Worm (Caenorhabditis elegans) whole organism, L1 larva: ENCODE results near the gene F58H1.2.

Source experiments
- aha-1 ChIP-seq: fragments of 150-350 bp; optimal IDR thresholded peaks from 2 replicates; lab custom pipeline; 2014; ENCODE audit warnings: missing biosample characterization, missing genetic modification characterization
- aly-2 ChIP-seq: fragments of 150-350 bp; optimal IDR thresholded peaks from 2 replicates; lab custom pipeline; 2014; ENCODE audit warnings: missing biosample characterization, missing genetic modification characterization
- hlh-17 ChIP-seq: fragments of 200-800 bp; sonication (Bioruptor generic); optimal IDR thresholded peaks from 2 replicates; lab custom pipeline; 2018; ENCODE audit warnings: missing genetic modification characterization, mild to moderate bottlenecking, missing compliant biosample characterization, moderate library complexity, borderline replicate concordance
- lin-35 ChIP-seq, 2 experiments: fragments of 150-350 bp; optimal IDR thresholded peaks; 2 replicates each; lab custom pipeline; 2014; ENCODE audit warnings: missing biosample characterization in 2 of 2, missing genetic modification characterization in 2 of 2, missing genetic modification reagents in 2 of 2
- lir-3 ChIP-seq: sonication (generic microtip); optimal IDR thresholded peaks from 2 replicates; lab custom pipeline; 2016; ENCODE audit warnings: mild to moderate bottlenecking, missing genetic modification characterization, moderate library complexity, missing compliant biosample characterization; ENCODE audit not compliant: poor library complexity
- mdl-1 ChIP-seq, 2 experiments: fragments of 150-350 bp; optimal IDR thresholded peaks; 2 replicates each; lab custom pipeline; 2014 to 2017; ENCODE audit warnings: missing biosample characterization in 2 of 2, missing genetic modification characterization in 2 of 2, inconsistent platforms in 1 of 2
- mep-1 ChIP-seq: fragments of 150-350 bp; optimal IDR thresholded peaks from 2 replicates; lab custom pipeline; 2014; ENCODE audit warnings: missing biosample characterization, missing genetic modification characterization
- nhr-11 ChIP-seq: fragments of 150-350 bp; optimal IDR thresholded peaks from 2 replicates; lab custom pipeline; 2014; ENCODE audit warnings: missing biosample characterization, missing genetic modification characterization
- rnt-1 ChIP-seq: sonication (generic microtip); optimal IDR thresholded peaks from 2 replicates; lab custom pipeline; 2016; ENCODE audit warnings: mild to moderate bottlenecking, missing genetic modification characterization, moderate library complexity, missing compliant biosample characterization
- skn-1 ChIP-seq: fragments of 150-350 bp; optimal IDR thresholded peaks from 2 replicates; lab custom pipeline; 2014; ENCODE audit warnings: missing biosample characterization, missing genetic modification characterization
- sox-4 ChIP-seq: sonication (generic microtip); optimal IDR thresholded peaks from 2 replicates; lab custom pipeline; 2016; ENCODE audit warnings: missing genetic modification characterization, missing compliant biosample characterization
- unc-130 ChIP-seq: fragments of 150-350 bp; optimal IDR thresholded peaks from 2 replicates; lab custom pipeline; 2017; ENCODE audit warnings: missing biosample characterization, missing genetic modification characterization, inconsistent platforms
- unc-98 ChIP-seq: fragments of 200-800 bp; sonication (Bioruptor generic); IDR thresholded peaks from 2 replicates; pipeline ENCODE4 v1.3.6; 2022; ENCODE audit warnings: missing genetic modification characterization, missing compliant biosample characterization
- ztf-4 ChIP-seq: fragments of 150-350 bp; optimal IDR thresholded peaks from 2 replicates; lab custom pipeline; 2014; ENCODE audit warnings: missing biosample characterization, missing genetic modification characterization

- TF ChIP-seq rnt-1 (tag; lab: Kevin White, UChicago) (no peak), unc-98 (GFP tag; lab: Robert Waterston, UW) (no peak), hlh-17 (GFP tag; lab: Kevin White, UChicago) (no peak), aha-1 (tag; lab: Kevin White, UChicago) (no peak), aly-2 (tag; lab: Kevin White, UChicago) (no peak), skn-1 (tag; lab: Kevin White, UChicago) (no peak), sox-4 (tag; lab: Kevin White, UChicago) (no peak), ztf-4 (no peak), unc-130 (tag; lab: Kevin White, UChicago) (no peak), nhr-11 (tag; lab: Kevin White, UChicago) (no peak), mep-1 (tag; lab: Kevin White, UChicago) (no peak), lin-35 (GFP tag; optimal IDR thresholded peaks at IDR 0.05; lab: Kevin White, UChicago) (no peak), lir-3 (no peak), mdl-1 (tag; optimal IDR thresholded peaks at IDR 0.05; lab: Kevin White, UChicago) (no peak)
Measured at ce11 chrV:11964723-11965122, 35.8 kb downstream of the F58H1.2 start, which contains the start of gene F58H1.7.
